Worm (Caenorhabditis elegans) whole organism, L2 larva: Measurements from ENCODE around the gene C35A5.5.

Source experiments
- C34F6.9 ChIP-seq: fragments of 150-350 bp; optimal IDR thresholded peaks from 2 replicates; lab custom pipeline; 2014; ENCODE audit warnings: missing biosample characterization, missing genetic modification characterization
- ZK546.5 ChIP-seq: sonication (generic microtip); optimal IDR thresholded peaks from 2 replicates; lab custom pipeline; 2017; ENCODE audit warnings: missing biosample characterization, missing genetic modification characterization
- aly-2 ChIP-seq: fragments of 150-350 bp; optimal IDR thresholded peaks from 2 replicates; lab custom pipeline; 2014; ENCODE audit warnings: missing biosample characterization, missing genetic modification characterization
- elt-1 ChIP-seq: fragments of 150-350 bp; optimal IDR thresholded peaks from 2 replicates; lab custom pipeline; 2014; ENCODE audit warnings: missing biosample characterization, missing genetic modification characterization
- fos-1 ChIP-seq: fragments of 150-350 bp; optimal IDR thresholded peaks from 2 replicates; lab custom pipeline; 2014; ENCODE audit warnings: missing biosample characterization, missing genetic modification characterization
- lin-11 ChIP-seq: fragments of 150-350 bp; sonication (generic microtip); optimal IDR thresholded peaks from 2 replicates; lab custom pipeline; 2014; ENCODE audit warnings: missing biosample characterization, missing genetic modification characterization, inconsistent platforms, mixed read lengths
- lin-13 ChIP-seq: fragments of 150-350 bp; optimal IDR thresholded peaks from 2 replicates; lab custom pipeline; 2014; ENCODE audit warnings: missing biosample characterization, missing genetic modification reagents, missing genetic modification characterization
- nhr-21 ChIP-seq: fragments of 150-350 bp; optimal IDR thresholded peaks from 2 replicates; lab custom pipeline; 2014; ENCODE audit warnings: missing biosample characterization, missing genetic modification characterization
- nhr-237 ChIP-seq: fragments of 150-350 bp; optimal IDR thresholded peaks from 2 replicates; lab custom pipeline; 2014; ENCODE audit warnings: missing biosample characterization, missing genetic modification characterization
- ztf-11 ChIP-seq: sonication (generic microtip); optimal IDR thresholded peaks from 2 replicates; lab custom pipeline; 2017; ENCODE audit warnings: missing biosample characterization, missing genetic modification characterization
- ztf-4 ChIP-seq: fragments of 150-350 bp; optimal IDR thresholded peaks from 2 replicates; lab custom pipeline; 2014; ENCODE audit warnings: missing biosample characterization, missing genetic modification characterization

DNA sequence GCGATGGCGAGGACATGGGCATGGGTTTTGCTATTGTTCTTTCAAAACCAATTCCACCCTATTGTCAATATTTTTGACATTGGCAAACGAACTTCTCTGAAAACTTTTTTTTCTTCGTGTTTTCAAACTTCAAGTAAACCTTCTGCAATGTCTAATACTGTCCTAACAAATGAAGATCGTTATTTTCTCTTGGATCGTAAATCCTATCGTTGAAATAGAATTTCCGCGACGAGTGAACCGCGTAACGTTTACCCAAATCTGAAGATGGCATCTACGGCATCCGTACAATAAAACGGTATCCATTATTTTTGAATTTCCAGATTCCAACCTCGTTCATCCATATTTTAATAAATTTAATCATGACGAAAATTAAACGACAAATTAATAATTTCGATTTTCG lies at the start of gene C35A5.5:
- no peak for TF ChIP-seq ZK546.5 (tag; lab: Kevin White, UChicago)
- no peak for TF ChIP-seq C34F6.9 (tag; lab: Kevin White, UChicago)
- no peak for TF ChIP-seq lin-11
- no peak for TF ChIP-seq lin-13 (GFP tag; lab: Kevin White, UChicago)
- TF ChIP-seq nhr-21 (tag; lab: Kevin White, UChicago) = no peak
- no peak for TF ChIP-seq nhr-237 (tag; lab: Kevin White, UChicago)
- no peak for TF ChIP-seq ztf-11
- no peak for TF ChIP-seq elt-1 (tag; lab: Kevin White, UChicago)
- no peak for TF ChIP-seq fos-1
- no peak for TF ChIP-seq aly-2 (tag; lab: Kevin White, UChicago)
- no peak for TF ChIP-seq ztf-4 (tag; lab: Kevin White, UChicago)
